Fruit fly (Drosophila melanogaster): ENCODE results near the gene Sfp33A2.
A peak's percentile ranks its signal among the peaks of the same experiment; 100 is the strongest.

The Sfp33A2 gene

dm6 chr2L:11812781-11813664 lies 24.5 kb upstream of the Sfp33A2 start:
- TF ChIP-seq noc (tag; optimal IDR thresholded peaks at IDR 0.05) = peak; percentile 53

dm6 chr2L:11813665-11814087 lies 23.8 kb upstream of the Sfp33A2 start, which contains the start of gene CycY:
Gene CycY, minus strand, starts transcription at chr2L:11813780.
- no peak for TF ChIP-seq noc (tag; optimal IDR thresholded peaks at IDR 0.05)

- TF ChIP-seq noc (tag; optimal IDR thresholded peaks at IDR 0.05) = no peak
These were observed 21.1 kb upstream of the Sfp33A2 start for dm6 chr2L:11816376-11816775.

- TF ChIP-seq noc (tag; optimal IDR thresholded peaks at IDR 0.05) = no peak
These were observed 13.9 kb upstream of the Sfp33A2 start for dm6 chr2L:11823470-11824162.

dm6 chr2L:11829277-11829676 lies 8.2 kb upstream of the Sfp33A2 start, which contains the start of gene esc:
Gene esc, minus strand, starts transcription at chr2L:11829405.
- no peak for TF ChIP-seq noc (tag; optimal IDR thresholded peaks at IDR 0.05)

dm6 chr2L:11833786-11834185 lies 3.7 kb upstream of the Sfp33A2 start, which contains the start of gene CG45011:
Gene CG45011, plus strand, starts transcription at chr2L:11834086.
- no peak for TF ChIP-seq noc (tag; optimal IDR thresholded peaks at IDR 0.05)

- no peak for TF ChIP-seq noc (tag; optimal IDR thresholded peaks at IDR 0.05)
These were observed 3.2 kb upstream of the Sfp33A2 start, which contains the start of gene CG45012 for dm6 chr2L:11834308-11834707. Gene CG45012, plus strand, starts transcription at chr2L:11834608.

- TF ChIP-seq noc (tag; optimal IDR thresholded peaks at IDR 0.05) = no peak
These were observed 570 bp upstream of the Sfp33A2 start, which contains the start of gene Sfp33A4 for dm6 chr2L:11836943-11837342. Gene Sfp33A4, plus strand, starts transcription at chr2L:11837243.

- no peak for TF ChIP-seq noc (tag; optimal IDR thresholded peaks at IDR 0.05)
These were observed 2.1 kb downstream of the Sfp33A2 start, which contains the start of gene Sfp33A3 for dm6 chr2L:11839612-11840011. Gene Sfp33A3, plus strand, starts transcription at chr2L:11839912.

- no peak for TF ChIP-seq noc (tag; optimal IDR thresholded peaks at IDR 0.05)
These were observed 2.9 kb downstream of the Sfp33A2 start, which contains the start of gene CG31704 for dm6 chr2L:11840391-11840790. Gene CG31704, plus strand, starts transcription at chr2L:11840691.

- TF ChIP-seq noc (tag; optimal IDR thresholded peaks at IDR 0.05) = peak; percentile 66
These were observed 4.0 kb downstream of the Sfp33A2 start for dm6 chr2L:11841538-11841937.

- TF ChIP-seq noc (tag; optimal IDR thresholded peaks at IDR 0.05) = peak; percentile 19
These were observed 5.0 kb downstream of the Sfp33A2 start, which contains the start of the genes CG44008, CG14933, CG46426 and CG42486 for dm6 chr2L:11842291-11843187. Gene CG44008, minus strand, starts transcription at chr2L:11842445. Gene CG14933, plus strand, starts transcription at chr2L:11842828. Gene CG46426, plus strand, starts transcription at chr2L:11842828. Gene CG42486, plus strand, starts transcription at chr2L:11843137.

dm6 chr2L:11844278-11844677 lies 6.8 kb downstream of the Sfp33A2 start:
- peak; percentile 41 for TF ChIP-seq noc (tag; optimal IDR thresholded peaks at IDR 0.05)

dm6 chr2L:11845159-11845788 lies 7.8 kb downstream of the Sfp33A2 start:
- TF ChIP-seq noc (tag; optimal IDR thresholded peaks at IDR 0.05) = no peak

dm6 chr2L:11846926-11847325 lies 9.4 kb downstream of the Sfp33A2 start, which contains the start of gene Mal-B1:
Gene Mal-B1, plus strand, starts transcription at chr2L:11847226.
- no peak for TF ChIP-seq noc (tag; optimal IDR thresholded peaks at IDR 0.05)
